Worm (Caenorhabditis elegans): ENCODE data around the gene scl-11.

ce11 chrIV:13085675-13086074 is 34.5 kb downstream of the scl-11 start:
- no peak for TF ChIP-seq nhr-28 (tag; optimal IDR thresholded peaks at IDR 0.05)
- TF ChIP-seq isw-1 (GFP tag; IDR thresholded peaks at IDR 0.05) = no peak
- TF ChIP-seq nhr-77 (tag; optimal IDR thresholded peaks at IDR 0.05) = no peak
- no peak for TF ChIP-seq zag-1 (tag; optimal IDR thresholded peaks at IDR 0.05)
- no peak for TF ChIP-seq snpc-4 (tag; optimal IDR thresholded peaks at IDR 0.05)
- no peak for TF ChIP-seq lsy-2 (tag; optimal IDR thresholded peaks at IDR 0.05)
- TF ChIP-seq lin-13 (GFP tag; optimal IDR thresholded peaks at IDR 0.05) = no peak
- TF ChIP-seq mab-9 (GFP tag; IDR thresholded peaks at IDR 0.05) = no peak
- no peak for TF ChIP-seq fos-1 (tag; optimal IDR thresholded peaks at IDR 0.05)
- TF ChIP-seq egl-27 (tag; optimal IDR thresholded peaks at IDR 0.05) = no peak
- no peak for TF ChIP-seq ztf-11 (tag; optimal IDR thresholded peaks at IDR 0.05)
